Fruit fly (Drosophila melanogaster): Measurements from ENCODE around the gene Mal-B1.
A peak's percentile ranks its signal among the peaks of the same experiment; 100 is the strongest.

The Mal-B1 gene

DNA sequence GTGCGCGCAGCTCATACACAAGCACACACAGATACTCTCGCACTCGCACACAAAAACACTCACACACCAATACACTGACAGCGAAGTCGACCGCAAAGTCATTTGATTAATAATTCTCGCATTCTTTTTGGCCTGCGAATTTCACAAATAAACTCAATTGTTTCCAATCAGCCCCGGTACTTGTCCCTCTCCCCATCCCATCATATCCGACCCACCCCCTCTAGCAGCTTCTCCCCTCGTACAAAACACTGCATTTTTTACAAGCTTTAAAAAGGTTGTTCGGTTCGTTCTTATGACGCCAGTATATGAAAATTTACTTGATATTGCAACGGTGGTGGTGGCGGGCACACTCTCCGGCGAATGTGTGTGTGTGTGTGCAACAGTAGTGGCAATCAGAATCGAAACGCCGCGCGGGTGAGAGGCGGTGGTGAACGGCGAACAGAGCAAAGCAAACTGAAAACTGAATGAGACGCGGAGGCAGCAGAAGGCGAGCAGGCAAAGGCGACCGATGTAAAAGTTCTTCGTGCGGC lies 39.3 kb upstream of the Mal-B1 start:
- TF ChIP-seq CG15710 (tag; optimal IDR thresholded peaks at IDR 0.05) (no peak), Pif1B (GFP tag; optimal IDR thresholded peaks at IDR 0.05) (peak; percentile 44), Ets98B (GFP tag; IDR thresholded peaks at IDR 0.05) (peak; percentile 25), CG10348 (GFP tag; IDR thresholded peaks at IDR 0.05) (no peak), CG8301 (tag; optimal IDR thresholded peaks at IDR 0.05) (no peak), CG4496 (GFP tag; IDR thresholded peaks at IDR 0.05) (peak; percentile 51; the same call in 1 of the 3 replicates), CG12605 (GFP tag; IDR thresholded peaks at IDR 0.05) (peak; percentile 50), Snoo (tag; optimal IDR thresholded peaks at IDR 0.05) (peak; percentile 5), fd96Ca (GFP tag; IDR thresholded peaks at IDR 0.05) (peak; percentile 60; the same call in 1 of the 3 replicates), CG32121 (GFP tag; IDR thresholded peaks at IDR 0.05) (peak; percentile 70), CG17806 (tag; optimal IDR thresholded peaks at IDR 0.05) (peak; percentile 9), CG13204 (GFP tag; optimal IDR thresholded peaks at IDR 0.05) (peak; percentile 75), CG14655 (GFP tag; optimal IDR thresholded peaks at IDR 0.05) (peak; percentile 12), CG34367 (tag; optimal IDR thresholded peaks at IDR 0.05) (no peak), rn (GFP tag; IDR thresholded peaks at IDR 0.05) (no peak), EcR (GFP tag; optimal IDR thresholded peaks at IDR 0.05) (peak; percentile 71)

DNA sequence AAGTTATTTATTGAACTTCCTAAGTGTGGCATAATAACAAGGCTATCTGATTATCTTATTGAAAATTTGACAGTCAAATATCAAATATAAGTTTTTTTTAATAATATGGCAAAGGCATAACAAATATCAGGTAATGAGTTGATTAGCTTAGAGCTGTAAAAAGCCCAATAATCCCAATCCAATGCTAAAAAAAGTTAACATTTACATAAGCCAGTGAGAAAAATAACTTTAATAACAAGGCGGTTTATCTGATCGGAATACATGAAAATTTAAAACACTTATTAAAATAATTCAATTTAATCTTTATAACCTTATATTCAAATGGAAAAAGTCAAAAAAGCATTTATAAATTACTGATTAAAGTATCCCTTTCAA lies 38.7 kb upstream of the Mal-B1 start:
- no peak for TF ChIP-seq CG32121 (GFP tag; IDR thresholded peaks at IDR 0.05)
- TF ChIP-seq CG13204 (GFP tag; optimal IDR thresholded peaks at IDR 0.05), result no peak
- TF ChIP-seq CG10348 (GFP tag; IDR thresholded peaks at IDR 0.05), result no peak
- no peak for TF ChIP-seq CG8301 (tag; optimal IDR thresholded peaks at IDR 0.05)
- TF ChIP-seq Pif1A (GFP tag; optimal IDR thresholded peaks at IDR 0.05), result no peak
- TF ChIP-seq Pif1B (GFP tag; optimal IDR thresholded peaks at IDR 0.05), result no peak
- TF ChIP-seq rn (GFP tag; IDR thresholded peaks at IDR 0.05), result no peak
- no peak for TF ChIP-seq CG9948 (tag; optimal IDR thresholded peaks at IDR 0.05)

DNA sequence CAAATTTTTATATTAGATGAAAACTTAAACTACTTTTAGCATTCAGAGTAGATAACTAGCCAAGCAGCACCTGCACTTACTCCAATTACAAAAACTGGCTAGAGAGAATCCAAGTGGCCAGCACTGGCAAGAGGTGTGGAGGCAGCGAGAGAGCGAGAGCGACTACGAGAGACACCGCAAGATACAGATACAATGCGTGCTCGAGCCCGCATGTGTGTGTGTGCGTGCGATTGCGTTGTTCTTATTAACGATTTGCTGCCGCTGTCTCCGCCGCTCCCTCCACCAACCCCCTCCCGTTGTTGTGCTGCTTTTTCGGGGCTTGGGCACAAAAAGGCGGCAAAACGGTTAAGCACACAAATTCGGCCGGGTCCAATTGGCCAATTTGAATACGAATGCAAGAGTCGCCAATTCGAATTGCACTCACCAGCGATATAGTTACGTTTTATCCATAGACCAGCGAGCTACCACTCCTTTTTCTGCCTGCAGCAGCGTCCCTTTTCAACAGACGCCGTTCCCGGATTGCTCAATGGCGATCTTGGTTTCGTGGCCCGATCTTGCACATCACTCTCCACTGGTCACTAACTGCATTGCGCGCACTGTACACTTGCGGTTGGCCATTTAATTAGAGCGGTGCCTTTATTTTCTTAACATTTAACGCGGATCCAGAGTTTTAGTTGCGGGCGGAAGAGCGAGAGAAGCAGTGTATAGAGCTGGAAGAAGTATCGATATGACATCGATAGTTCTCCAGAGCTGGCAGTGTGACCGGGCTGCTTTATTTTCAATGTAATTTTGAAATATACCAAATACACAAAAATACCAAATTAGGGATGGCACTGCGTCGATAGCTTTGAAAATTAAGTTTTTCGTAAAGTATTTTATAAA lies 38.1 kb upstream of the Mal-B1 start, which contains the start of gene crol:
Gene crol, minus strand, starts transcription at position 737 of the 882 bp plus-strand sequence.
- TF ChIP-seq CG15710 (tag; optimal IDR thresholded peaks at IDR 0.05), result no peak
- peak; percentile 84 for TF ChIP-seq CG13204 (GFP tag; optimal IDR thresholded peaks at IDR 0.05)
- no peak for TF ChIP-seq Snoo (tag; optimal IDR thresholded peaks at IDR 0.05)
- peak; percentile 64; the same call in 1 of the 3 replicates for TF ChIP-seq fd96Ca (GFP tag; IDR thresholded peaks at IDR 0.05)
- TF ChIP-seq CG8159 (tag; optimal IDR thresholded peaks at IDR 0.05), result no peak
- TF ChIP-seq CG4496 (GFP tag; IDR thresholded peaks at IDR 0.05), result peak; percentile 48; the same call in 1 of the 3 replicates
- peak; percentile 9 for TF ChIP-seq EcR (GFP tag; optimal IDR thresholded peaks at IDR 0.05)
- TF ChIP-seq Pif1B (GFP tag; optimal IDR thresholded peaks at IDR 0.05), result no peak
- TF ChIP-seq D1 (tag; optimal IDR thresholded peaks at IDR 0.05), result peak; percentile 39
- no peak for TF ChIP-seq Pif1A (GFP tag; optimal IDR thresholded peaks at IDR 0.05)
- no peak for TF ChIP-seq gl (tag; optimal IDR thresholded peaks at IDR 0.05)
- peak; percentile 54 for TF ChIP-seq CG12605 (GFP tag; IDR thresholded peaks at IDR 0.05)
- TF ChIP-seq rn (GFP tag; IDR thresholded peaks at IDR 0.05), result no peak
- TF ChIP-seq Ets98B (GFP tag; IDR thresholded peaks at IDR 0.05), result peak; percentile 19; the same call in 1 of the 2 replicates
- TF ChIP-seq CG32121 (GFP tag; IDR thresholded peaks at IDR 0.05), result peak; percentile 34; the same call in 1 of the 2 replicates
- no peak for TF ChIP-seq CG34367 (tag; optimal IDR thresholded peaks at IDR 0.05)
- no peak for TF ChIP-seq CG10348 (GFP tag; IDR thresholded peaks at IDR 0.05)
- no peak for TF ChIP-seq CG14655 (GFP tag; optimal IDR thresholded peaks at IDR 0.05)
- no peak for TF ChIP-seq CG17806 (tag; optimal IDR thresholded peaks at IDR 0.05)
- TF ChIP-seq CG9948 (tag; optimal IDR thresholded peaks at IDR 0.05), result no peak
- no peak for TF ChIP-seq CG8301 (tag; optimal IDR thresholded peaks at IDR 0.05)

DNA sequence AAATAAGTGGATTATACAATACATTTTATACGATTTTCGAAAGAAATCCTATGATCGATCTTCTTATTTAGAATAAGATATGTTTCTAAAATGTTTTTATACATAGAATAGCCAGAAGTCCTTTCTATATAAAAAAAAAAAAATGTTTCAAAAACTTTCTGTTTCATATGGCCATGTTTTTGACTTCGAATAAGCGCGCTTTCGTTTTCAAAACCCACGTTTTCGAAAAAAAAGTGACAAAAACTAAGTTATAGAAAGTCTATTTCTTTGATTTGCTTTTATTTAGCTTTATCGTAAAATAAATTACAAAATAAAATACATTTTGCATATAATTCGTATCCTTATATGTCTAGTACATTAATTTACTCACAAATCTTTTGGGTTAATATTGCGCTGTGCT lies 37.2 kb upstream of the Mal-B1 start:
- TF ChIP-seq EcR (GFP tag; optimal IDR thresholded peaks at IDR 0.05) (no peak), CG34367 (tag; optimal IDR thresholded peaks at IDR 0.05) (no peak), CG9948 (tag; optimal IDR thresholded peaks at IDR 0.05) (no peak), gl (tag; optimal IDR thresholded peaks at IDR 0.05) (no peak), Pif1A (GFP tag; optimal IDR thresholded peaks at IDR 0.05) (no peak), CG32121 (GFP tag; IDR thresholded peaks at IDR 0.05) (no peak), CG17806 (tag; optimal IDR thresholded peaks at IDR 0.05) (no peak), Ets98B (GFP tag; IDR thresholded peaks at IDR 0.05) (no peak), Pif1B (GFP tag; optimal IDR thresholded peaks at IDR 0.05) (no peak), D1 (tag; optimal IDR thresholded peaks at IDR 0.05) (no peak)

DNA sequence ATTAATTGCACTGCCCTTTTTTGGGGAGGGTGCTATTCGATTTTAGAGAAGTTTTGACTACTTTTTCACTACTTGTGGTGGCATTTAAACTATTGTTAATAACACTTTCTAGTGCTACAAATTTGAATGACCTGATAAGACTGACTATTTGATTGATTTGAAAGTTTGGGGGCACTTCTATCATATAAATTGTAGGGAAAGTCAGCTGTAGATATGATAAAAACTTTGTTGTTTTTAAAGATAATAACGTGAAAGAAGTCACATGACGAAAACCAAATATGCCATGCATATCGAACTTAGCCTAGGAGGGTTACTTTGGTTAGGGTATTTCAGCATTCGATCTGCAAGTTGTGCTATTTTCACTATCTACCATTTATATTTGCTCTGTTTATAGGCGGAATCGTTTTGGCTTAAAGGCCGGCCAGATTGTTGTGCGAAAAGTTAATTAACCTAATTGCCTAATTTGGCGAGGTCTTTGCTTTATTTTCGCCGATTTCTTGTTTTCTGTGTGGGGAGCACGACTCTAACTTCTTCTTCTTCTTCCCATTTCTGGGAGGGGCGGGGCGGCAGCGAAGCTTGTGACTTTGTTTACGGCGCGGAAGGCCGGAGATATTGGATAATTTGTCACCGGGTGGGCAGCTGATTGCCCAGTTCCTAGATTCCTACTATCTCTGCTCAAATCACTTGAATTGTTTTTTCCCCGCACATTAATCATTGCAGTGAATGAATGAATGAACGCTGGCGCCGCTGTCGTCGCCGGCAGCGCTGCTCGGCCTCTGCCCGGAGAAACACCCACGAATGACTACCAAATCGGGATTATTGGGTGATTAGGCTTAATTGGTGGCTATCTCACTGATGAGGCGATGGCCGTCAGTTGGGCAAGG lies 34.0 kb upstream of the Mal-B1 start:
- TF ChIP-seq CG12605 (GFP tag; IDR thresholded peaks at IDR 0.05), result no peak
- no peak for TF ChIP-seq D1 (tag; optimal IDR thresholded peaks at IDR 0.05)
- no peak for TF ChIP-seq CG34367 (tag; optimal IDR thresholded peaks at IDR 0.05)
- no peak for TF ChIP-seq Ets98B (GFP tag; IDR thresholded peaks at IDR 0.05)
- TF ChIP-seq CG13204 (GFP tag; optimal IDR thresholded peaks at IDR 0.05), result no peak
- TF ChIP-seq CG14655 (GFP tag; optimal IDR thresholded peaks at IDR 0.05), result peak; percentile 26
- peak; percentile 18 for TF ChIP-seq CG8301 (tag; optimal IDR thresholded peaks at IDR 0.05)
- TF ChIP-seq CG32121 (GFP tag; IDR thresholded peaks at IDR 0.05), result 0 out of 2 replicates have a peak, but pooled peaks have one; percentile 13

Measured in whole organism, pupa.